Worm (Caenorhabditis elegans) whole organism, early embryonic: Measurements from ENCODE around the gene D2045.7.

Experiments
- aly-1 ChIP-seq: sonication (generic microtip); optimal IDR thresholded peaks from 2 replicates; lab custom pipeline; 2016; ENCODE audit warnings: missing genetic modification characterization, missing compliant biosample characterization
- ama-1 ChIP-seq: fragments of 150-350 bp; optimal IDR thresholded peaks from 2 replicates; lab custom pipeline; 2014
- ceh-13 ChIP-seq: fragments of 200-800 bp; sonication (Bioruptor generic); optimal IDR thresholded peaks from 2 replicates; lab custom pipeline; 2018; ENCODE audit warnings: mild to moderate bottlenecking, missing genetic modification characterization, missing compliant biosample characterization
- flt-1 ChIP-seq: fragments of 200-800 bp; sonication (Bioruptor generic); IDR thresholded peaks from 2 replicates; pipeline ENCODE4 v1.3.6; 2022; ENCODE audit warnings: missing genetic modification characterization, missing compliant biosample characterization
- hmbx-1 ChIP-seq: sonication (generic microtip); optimal IDR thresholded peaks from 2 replicates; lab custom pipeline; 2016; ENCODE audit warnings: mild to moderate bottlenecking, missing genetic modification characterization, missing compliant biosample characterization
- pes-1 ChIP-seq: fragments of 200-800 bp; sonication (Bioruptor generic); IDR thresholded peaks from 2 replicates; pipeline ENCODE4 v1.3.6; 2022; ENCODE audit warnings: missing genetic modification reagents, missing genetic modification characterization, missing compliant biosample characterization
- scrt-1 ChIP-seq: fragments of 200-800 bp; sonication (Bioruptor generic); IDR thresholded peaks from 2 replicates; pipeline ENCODE4 v1.3.6; 2022; ENCODE audit warnings: missing genetic modification characterization, missing compliant biosample characterization
- sea-1 ChIP-seq: fragments of 200-800 bp; sonication (Bioruptor generic); conservative IDR thresholded peaks from 2 replicates; pipeline ENCODE4 v1.3.6; 2022; ENCODE audit warnings: missing genetic modification characterization, missing compliant biosample characterization
- tbx-37 ChIP-seq: fragments of 200-800 bp; sonication (Bioruptor generic); conservative IDR thresholded peaks from 2 replicates; pipeline ENCODE4 v1.3.6; 2022; ENCODE audit warnings: missing genetic modification reagents, missing genetic modification characterization, missing compliant biosample characterization
- tra-4 ChIP-seq: sonication (generic microtip); optimal IDR thresholded peaks from 2 replicates; lab custom pipeline; 2017; ENCODE audit warnings: missing genetic modification characterization, missing compliant biosample characterization

DNA sequence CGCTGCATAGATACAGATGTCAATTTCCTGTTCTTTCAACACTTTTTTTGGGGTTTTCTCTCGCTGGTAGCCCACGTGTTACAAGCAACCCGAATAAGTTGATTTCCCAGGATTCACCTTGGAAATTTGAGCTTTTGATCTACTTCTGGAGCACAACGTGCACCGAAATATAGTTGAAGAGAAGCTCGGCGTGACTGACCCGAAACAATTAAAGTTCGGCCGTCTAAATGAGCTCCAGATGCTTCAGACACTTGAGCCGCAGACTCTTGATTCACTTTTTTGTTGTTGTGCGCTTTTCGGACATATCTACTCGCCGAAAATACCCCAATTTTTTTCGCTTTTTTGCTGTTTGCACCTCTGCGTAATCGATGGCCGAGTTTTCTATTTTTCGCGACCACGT is 39.6 kb downstream of the D2045.7 start:
- no peak for TF ChIP-seq ama-1 (lab: Kevin White, UChicago)
- TF ChIP-seq aly-1 (tag; lab: Kevin White, UChicago): no peak
- TF ChIP-seq sea-1 (GFP tag; lab: Robert Waterston, UW): no peak
- TF ChIP-seq pes-1: no peak
- no peak for TF ChIP-seq hmbx-1 (tag; lab: Kevin White, UChicago)
- no peak for TF ChIP-seq tbx-37 (GFP tag; lab: Robert Waterston, UW)
- TF ChIP-seq ceh-13 (GFP tag; lab: Kevin White, UChicago): no peak
- no peak for TF ChIP-seq scrt-1 (GFP tag; lab: Robert Waterston, UW)
- TF ChIP-seq tra-4: no peak
- no peak for TF ChIP-seq flt-1
